Worm (Caenorhabditis elegans) whole organism, young adult: Measurements from ENCODE around the gene C29F7.3.

ENCODE experiments used
- C17E4.6 ChIP-seq: fragments of 200-800 bp; sonication (Bioruptor generic); IDR thresholded peaks from 2 replicates; pipeline ENCODE4 v1.3.6; 2022; ENCODE audit warnings: missing genetic modification reagents, missing genetic modification characterization, missing compliant biosample characterization
- T07F8.4 ChIP-seq: sonication (generic microtip); optimal IDR thresholded peaks from 2 replicates; lab custom pipeline; 2016; ENCODE audit warnings: mild to moderate bottlenecking, missing genetic modification characterization, moderate library complexity, missing compliant biosample characterization
- tlf-1 ChIP-seq: fragments of 200-800 bp; sonication (Bioruptor generic); optimal IDR thresholded peaks from 2 replicates; lab custom pipeline; 2018; ENCODE audit warnings: mild to moderate bottlenecking, missing genetic modification characterization, missing compliant biosample characterization

ce11 chrX:13399221-13399620 lies 20.5 kb downstream of the C29F7.3 start, which contains the start of gene F02C12.2:
- TF ChIP-seq tlf-1 (GFP tag; lab: Kevin White, UChicago) (no peak), T07F8.4 (tag; lab: Kevin White, UChicago) (no peak), C17E4.6 (GFP tag; lab: Robert Waterston, UW) (no peak)
